Fruit fly (Drosophila melanogaster): ENCODE measurements around the gene Lk.
A peak's percentile ranks its signal among the peaks of the same experiment; 100 is the strongest.

Gene Lk

dm6 chr3L:14536042-14536684 lies 24.4 kb downstream of the Lk start, which contains the start of the genes bbg and CG43246 (continued):
- TF ChIP-seq CG5245 (GFP tag; optimal IDR thresholded peaks at IDR 0.05) (no peak), CG17568 (GFP tag; optimal IDR thresholded peaks at IDR 0.05) (no peak), trh (GFP tag; optimal IDR thresholded peaks at IDR 0.05) (no peak), Dad (GFP tag; optimal IDR thresholded peaks at IDR 0.05) (no peak), corto (GFP tag; optimal IDR thresholded peaks at IDR 0.05) (no peak), dati (GFP tag; IDR thresholded peaks at IDR 0.05) (no peak), toy (GFP tag; IDR thresholded peaks at IDR 0.05) (no peak), CG17802 (tag; optimal IDR thresholded peaks at IDR 0.05) (no peak), ATbp (GFP tag; optimal IDR thresholded peaks at IDR 0.05) (peak; percentile 68), Ets97D (GFP tag; optimal IDR thresholded peaks at IDR 0.05) (no peak), lola (GFP tag; optimal IDR thresholded peaks at IDR 0.05) (no peak), dysf (GFP tag; IDR thresholded peaks at IDR 0.05) (no peak), seq (GFP tag; IDR thresholded peaks at IDR 0.05) (no peak), ranshi (GFP tag; IDR thresholded peaks at IDR 0.05) (no peak), Ada2b (GFP tag; IDR thresholded peaks at IDR 0.05) (no peak), CG10543 (GFP tag; optimal IDR thresholded peaks at IDR 0.05) (peak; percentile 20), H2.0 (GFP tag; IDR thresholded peaks at IDR 0.05) (no peak), CG9727 (GFP tag; optimal IDR thresholded peaks at IDR 0.05) (no peak), Optix (GFP tag; IDR thresholded peaks at IDR 0.05) (no peak), CG17829 (tag; optimal IDR thresholded peaks at IDR 0.05) (no peak), Fer3 (tag; optimal IDR thresholded peaks at IDR 0.05) (no peak), CG43689 (GFP tag; IDR thresholded peaks at IDR 0.05) (no peak), CG6791 (GFP tag; IDR thresholded peaks at IDR 0.05; ENCODE audit: partially characterized antibody) (peak; percentile 58; the same call in 1 of the 3 replicates), pfk (GFP tag; optimal IDR thresholded peaks at IDR 0.05) (no peak), CG8290 (GFP tag; optimal IDR thresholded peaks at IDR 0.05) (no peak), CG8290 (tag; optimal IDR thresholded peaks at IDR 0.05) (peak in 1 of 2 experiments; percentile 25), rib (GFP tag; IDR thresholded peaks at IDR 0.05) (no peak), CG11085 (GFP tag; IDR thresholded peaks at IDR 0.05) (no peak), pzg (GFP tag; optimal IDR thresholded peaks at IDR 0.05) (no peak), twi (tag; optimal IDR thresholded peaks at IDR 0.05) (no peak), NC2α (GFP tag; optimal IDR thresholded peaks at IDR 0.05) (no peak), Hmx (GFP tag; optimal IDR thresholded peaks at IDR 0.05) (no peak), CG6175 (GFP tag; IDR thresholded peaks at IDR 0.05) (no peak), CG10565 (GFP tag; optimal IDR thresholded peaks at IDR 0.05) (no peak), ac (GFP tag; optimal IDR thresholded peaks at IDR 0.05) (no peak), ci (GFP tag; IDR thresholded peaks at IDR 0.05) (0 out of 3 replicates have a peak, but pooled peaks have one; percentile 37), nerfin-2 (GFP tag; IDR thresholded peaks at IDR 0.05; ENCODE audit: partially characterized antibody) (no peak), pan (optimal IDR thresholded peaks at IDR 0.05) (no peak), pan (GFP tag; optimal IDR thresholded peaks at IDR 0.05 in 1 of 2, IDR thresholded peaks at IDR 0.05 in 1 of 2) (no peak), CHES-1-like (GFP tag; optimal IDR thresholded peaks at IDR 0.05) (no peak), Rfx (GFP tag; IDR thresholded peaks at IDR 0.05) (peak; percentile 6; the same call in 1 of the 2 replicates), CG11560 (tag; IDR thresholded peaks at IDR 0.05) (no peak), Mad (GFP tag; optimal IDR thresholded peaks at IDR 0.05) (no peak), CG17359 (tag; optimal IDR thresholded peaks at IDR 0.05) (no peak), Rx (GFP tag; IDR thresholded peaks at IDR 0.05) (no peak), Fer1 (GFP tag; optimal IDR thresholded peaks at IDR 0.05) (peak; percentile 18), CG18476 (GFP tag; optimal IDR thresholded peaks at IDR 0.05) (no peak), gt (GFP tag; IDR thresholded peaks at IDR 0.05) (no peak), HmgZ (tag; optimal IDR thresholded peaks at IDR 0.05) (peak; percentile 6), mirr (GFP tag; optimal IDR thresholded peaks at IDR 0.05) (no peak), nom (GFP tag; optimal IDR thresholded peaks at IDR 0.05) (no peak)
